Fruit fly (Drosophila melanogaster): ENCODE data around the gene Nbr.

Nbr gene

dm6 chr2L:21196511-21196910, 33.6 kb upstream of the Nbr start (continued):
- TF ChIP-seq dsx (GFP tag; optimal IDR thresholded peaks at IDR 0.05; ENCODE audit: poor library complexity, severe bottlenecking) (no peak), CG9139 (GFP tag; optimal IDR thresholded peaks at IDR 0.05) (no peak), Eip93F (GFP tag; optimal IDR thresholded peaks at IDR 0.05) (no peak), CG11902 (GFP tag; optimal IDR thresholded peaks at IDR 0.05) (no peak), dac (GFP tag; optimal IDR thresholded peaks at IDR 0.05) (no peak), CG8319 (GFP tag; optimal IDR thresholded peaks at IDR 0.05) (no peak), CG11294 (GFP tag; IDR thresholded peaks at IDR 0.05) (no peak), CG3919 (GFP tag; optimal IDR thresholded peaks at IDR 0.05) (peak; percentile 37), CG10631 (GFP tag; optimal IDR thresholded peaks at IDR 0.05) (peak; percentile 16), ss (GFP tag; optimal IDR thresholded peaks at IDR 0.05) (no peak), CG15336 (GFP tag; IDR thresholded peaks at IDR 0.05) (peak; percentile 26; the same call in 1 of the 2 replicates), vri (GFP tag; optimal IDR thresholded peaks at IDR 0.05) (no peak), cyc (GFP tag; optimal IDR thresholded peaks at IDR 0.05) (no peak), Smox (GFP tag; optimal IDR thresholded peaks at IDR 0.05) (peak; percentile 26), Eip78C (GFP tag) (peak; percentile 75), pdm3 (GFP tag; optimal IDR thresholded peaks at IDR 0.05) (peak; percentile 34), CG8632 (GFP tag; optimal IDR thresholded peaks at IDR 0.05) (no peak), Hr4 (GFP tag; optimal IDR thresholded peaks at IDR 0.05) (peak; percentile 53), Met (GFP tag; optimal IDR thresholded peaks at IDR 0.05) (peak; percentile 23), eg (GFP tag; IDR thresholded peaks at IDR 0.05) (0 out of 3 replicates have a peak, but pooled peaks have one; percentile 18), salr (GFP tag; optimal IDR thresholded peaks at IDR 0.05) (no peak), CG4318 (GFP tag; optimal IDR thresholded peaks at IDR 0.05) (peak; percentile 35), fd85E (GFP tag; optimal IDR thresholded peaks at IDR 0.05) (no peak), CG3032 (tag; optimal IDR thresholded peaks at IDR 0.05) (peak; percentile 31), Sox15 (GFP tag; optimal IDR thresholded peaks at IDR 0.05) (no peak), CG11762 (GFP tag; optimal IDR thresholded peaks at IDR 0.05; ENCODE audit: insufficient read depth) (no peak), Ets96B (tag; optimal IDR thresholded peaks at IDR 0.05) (peak; percentile 38)

- TF ChIP-seq Sox15 (GFP tag; optimal IDR thresholded peaks at IDR 0.05) = no peak
- no peak for TF ChIP-seq CG10631 (GFP tag; optimal IDR thresholded peaks at IDR 0.05)
- no peak for TF ChIP-seq svp (GFP tag)
- TF ChIP-seq CG8632 (GFP tag; optimal IDR thresholded peaks at IDR 0.05) = no peak
- no peak for TF ChIP-seq CG9139 (GFP tag; optimal IDR thresholded peaks at IDR 0.05)
- no peak for TF ChIP-seq Eip93F (GFP tag; optimal IDR thresholded peaks at IDR 0.05)
- no peak for TF ChIP-seq fd59A (GFP tag; optimal IDR thresholded peaks at IDR 0.05)
- TF ChIP-seq CG32006 (GFP tag; optimal IDR thresholded peaks at IDR 0.05) = no peak
- no peak for TF ChIP-seq Eip75B (GFP tag; optimal IDR thresholded peaks at IDR 0.05)
- TF ChIP-seq CG6163 (GFP tag; IDR thresholded peaks at IDR 0.05) = no peak
- no peak for TF ChIP-seq lz (GFP tag; optimal IDR thresholded peaks at IDR 0.05)
These were observed 32.4 kb upstream of the Nbr start for dm6 chr2L:21195331-21195730.

dm6 chr2L:21189273-21189781, 26.4 kb upstream of the Nbr start:
- TF ChIP-seq Ets96B (tag; optimal IDR thresholded peaks at IDR 0.05) (no peak), fkh (GFP tag; optimal IDR thresholded peaks at IDR 0.05) (peak; percentile 50)

dm6 chr2L:21187753-21188152, 24.9 kb upstream of the Nbr start:
- TF ChIP-seq CG15336 (GFP tag; IDR thresholded peaks at IDR 0.05) (no peak), ss (GFP tag; optimal IDR thresholded peaks at IDR 0.05) (peak in 1 of 2 experiments; percentile 52)

- TF ChIP-seq CG10631 (GFP tag; optimal IDR thresholded peaks at IDR 0.05) (no peak), Eip93F (GFP tag; optimal IDR thresholded peaks at IDR 0.05) (peak; percentile 66)
These were observed 16.7 kb upstream of the Nbr start, which contains the start of the genes bur and Mcm10 for dm6 chr2L:21179615-21180031. Gene bur (minus strand): TSS chr2L:21179683. Gene Mcm10 (plus strand): TSS chr2L:21179933.

All from whole organism, prepupa.